Worm (Caenorhabditis elegans) whole organism, L4 larva: ENCODE data around the gene skr-16.
A peak's percentile ranks its signal among the peaks of the same experiment; 100 is the strongest.

ENCODE experiments used
- ZK546.5 ChIP-seq, 2 experiments: sonication (generic microtip); optimal IDR thresholded peaks; 2 replicates each; lab custom pipeline; 2017; ENCODE audit warnings: missing biosample characterization in 2 of 2, missing genetic modification characterization in 2 of 2
- aly-2 ChIP-seq: sonication (generic microtip); optimal IDR thresholded peaks from 2 replicates; lab custom pipeline; 2018; ENCODE audit warnings: missing biosample characterization, missing genetic modification characterization
- arid-1 ChIP-seq: fragments of 200-800 bp; sonication (Bioruptor generic); conservative IDR thresholded peaks from 2 replicates; pipeline ENCODE4 v1.3.6; 2022; ENCODE audit warnings: missing genetic modification reagents, missing genetic modification characterization, missing compliant biosample characterization
- egl-27 ChIP-seq: sonication (generic microtip); optimal IDR thresholded peaks from 3 replicates; lab custom pipeline; 2017; ENCODE audit warnings: missing biosample characterization, missing genetic modification reagents, missing genetic modification characterization
- fos-1 ChIP-seq: fragments of 150-350 bp; optimal IDR thresholded peaks from 2 replicates; lab custom pipeline; 2014; ENCODE audit warnings: missing biosample characterization, missing genetic modification characterization
- gei-8 ChIP-seq: fragments of 200-800 bp; sonication (Bioruptor generic); optimal IDR thresholded peaks from 2 replicates; lab custom pipeline; 2018; ENCODE audit warnings: mild to moderate bottlenecking, missing genetic modification characterization, missing compliant biosample characterization
- nhr-102 ChIP-seq: sonication (generic microtip); optimal IDR thresholded peaks from 2 replicates; lab custom pipeline; 2016; ENCODE audit warnings: mild to moderate bottlenecking, missing genetic modification characterization, moderate library complexity, missing compliant biosample characterization
- nhr-11 ChIP-seq: fragments of 150-350 bp; optimal IDR thresholded peaks from 2 replicates; lab custom pipeline; 2014; ENCODE audit warnings: missing biosample characterization, missing genetic modification characterization
- nhr-28 ChIP-seq: fragments of 150-350 bp; optimal IDR thresholded peaks from 2 replicates; lab custom pipeline; 2014; ENCODE audit warnings: missing biosample characterization, missing genetic modification characterization
- snpc-1.2 ChIP-seq: fragments of 200-800 bp; sonication (Bioruptor generic); IDR thresholded peaks from 2 replicates; pipeline ENCODE4 v1.3.6; 2022; ENCODE audit warnings: missing genetic modification reagents, missing genetic modification characterization, missing compliant biosample characterization
- snpc-4 ChIP-seq: fragments of 150-350 bp; optimal IDR thresholded peaks from 2 replicates; lab custom pipeline; 2014; ENCODE audit warnings: missing biosample characterization, missing genetic modification characterization
- unc-130 ChIP-seq: sonication (generic microtip); optimal IDR thresholded peaks from 2 replicates; lab custom pipeline; 2016; ENCODE audit warnings: missing genetic modification reagents, missing genetic modification characterization, missing compliant biosample characterization
- unc-62 ChIP-seq, 3 experiments: fragments of 150-350 bp in 1 of 3; sonication (generic microtip); optimal IDR thresholded peaks in 2 of 3; peaks in 1 of 3; 1 replicate in 1 of 3; 2 replicates in 2 of 3; lab custom pipeline; 2014 to 2017; ENCODE audit warnings: missing biosample characterization in 3 of 3, missing genetic modification characterization in 3 of 3, missing genetic modification reagents in 3 of 3, missing genotype in 1 of 3

ce11 chrIV:7180304-7180703 is 11.8 kb downstream of the skr-16 start, which contains the start of gene cest-10:
- TF ChIP-seq snpc-4 (tag; lab: Kevin White, UChicago) (no peak), egl-27 (tag; lab: Kevin White, UChicago) (no peak), snpc-1.2 (no peak), ZK546.5 (tag; optimal IDR thresholded peaks at IDR 0.05; lab: Kevin White, UChicago) (no peak), fos-1 (tag; lab: Kevin White, UChicago) (no peak), unc-130 (GFP tag; lab: Kevin White, UChicago) (no peak), arid-1 (GFP tag; lab: Robert Waterston, UW) (no peak), aly-2 (tag; lab: Kevin White, UChicago) (no peak), nhr-28 (tag; lab: Kevin White, UChicago) (peak; percentile 99), gei-8 (GFP tag; lab: Kevin White, UChicago) (peak; percentile 2), unc-62 (GFP tag; optimal IDR thresholded peaks at IDR 0.05 in 1 of 2; lab: Kevin White, UChicago) (no peak), unc-62 (tag; optimal IDR thresholded peaks at IDR 0.05; lab: Kevin White, UChicago) (no peak), nhr-11 (tag; lab: Kevin White, UChicago) (no peak), nhr-102 (peak; percentile 49)
